Worm (Caenorhabditis elegans): ENCODE data around the gene srw-136.

ce11 chrV:3021306-3021705 is 10.9 kb upstream of the srw-136 start, which contains the start of gene irld-12:
- TF ChIP-seq ztf-29 (GFP tag; IDR thresholded peaks at IDR 0.05) (no peak), tab-1 (GFP tag; IDR thresholded peaks at IDR 0.05) (no peak), flt-1 (GFP tag; IDR thresholded peaks at IDR 0.05) (no peak), klf-2 (GFP tag; conservative IDR thresholded peaks at IDR 0.05) (no peak), ref-1 (GFP tag; conservative IDR thresholded peaks at IDR 0.05) (no peak), ztf-23 (GFP tag; IDR thresholded peaks at IDR 0.05) (no peak), med-1 (GFP tag; optimal IDR thresholded peaks at IDR 0.05; ENCODE audit: insufficient read depth) (no peak)

Measured in whole organism, midembryonic.